Worm (Caenorhabditis elegans): Measurements from ENCODE around the gene nth-1.

nth-1 gene

DNA sequence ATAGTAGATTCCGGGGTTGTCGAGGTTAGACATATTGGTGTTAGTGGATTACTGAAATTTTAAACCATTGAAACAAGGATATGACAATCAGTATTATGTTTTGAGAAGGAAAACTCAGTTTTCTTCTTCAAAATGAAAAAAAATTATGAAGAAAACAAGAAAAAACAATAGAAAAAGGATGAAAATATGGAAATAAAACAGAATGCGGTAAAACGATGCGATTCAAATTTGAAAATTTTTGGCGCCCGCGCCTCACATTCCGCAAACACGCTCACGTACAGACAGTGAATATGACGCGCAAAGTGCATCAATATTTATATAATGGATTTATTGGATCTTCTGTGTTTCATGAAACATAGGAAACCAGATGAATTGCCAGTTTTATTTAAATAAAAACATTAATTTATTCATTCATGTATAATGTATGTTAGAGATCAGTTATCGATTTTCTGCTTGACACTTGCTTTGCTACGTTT, 2.8 kb downstream of the nth-1 start, which contains the start of gene mcm-5:
mcm-5 (minus strand) TSS at position 51 of the 476 bp plus-strand sequence.
- TF ChIP-seq ztf-29 (GFP tag; IDR thresholded peaks at IDR 0.05) (no peak), ref-1 (GFP tag; conservative IDR thresholded peaks at IDR 0.05) (no peak), flt-1 (GFP tag; IDR thresholded peaks at IDR 0.05) (no peak), klf-2 (GFP tag; conservative IDR thresholded peaks at IDR 0.05) (no peak), tab-1 (GFP tag; IDR thresholded peaks at IDR 0.05) (no peak), T22C8.4 (GFP tag; IDR thresholded peaks at IDR 0.05) (no peak), ztf-23 (GFP tag; IDR thresholded peaks at IDR 0.05) (no peak)

ce11 chrIII:4289952-4290351, 4.1 kb downstream of the nth-1 start:
- TF ChIP-seq T22C8.4 (GFP tag; IDR thresholded peaks at IDR 0.05) (no peak), med-1 (GFP tag; optimal IDR thresholded peaks at IDR 0.05; ENCODE audit: insufficient read depth) (no peak), flt-1 (GFP tag; IDR thresholded peaks at IDR 0.05) (no peak), cog-1 (tag; optimal IDR thresholded peaks at IDR 0.05) (no peak), ref-1 (GFP tag; conservative IDR thresholded peaks at IDR 0.05) (no peak), ztf-23 (GFP tag; IDR thresholded peaks at IDR 0.05) (no peak), tab-1 (GFP tag; IDR thresholded peaks at IDR 0.05) (no peak), klf-2 (GFP tag; conservative IDR thresholded peaks at IDR 0.05) (no peak), ztf-29 (GFP tag; IDR thresholded peaks at IDR 0.05) (no peak)

DNA sequence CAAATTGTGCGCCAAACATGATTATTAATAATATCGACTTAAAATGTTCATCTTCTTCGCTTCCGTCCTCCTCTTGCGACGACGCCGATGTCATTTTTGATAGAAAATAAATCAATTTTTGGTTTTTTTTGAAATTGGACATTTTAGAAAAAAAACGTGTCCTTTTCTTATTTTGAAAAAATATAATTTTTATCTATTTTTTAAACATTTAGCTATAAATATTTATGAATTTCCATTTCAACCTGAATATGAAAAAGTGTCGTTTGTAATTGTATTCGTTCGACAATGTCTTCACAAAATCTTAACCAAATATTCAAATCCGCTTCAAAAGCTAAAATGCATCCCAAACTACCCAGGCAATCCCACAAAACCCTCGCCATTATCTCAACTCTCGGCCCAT, 6.7 kb downstream of the nth-1 start, which contains the start of gene R10E4.3:
R10E4.3 (minus strand) TSS at position 101 of the 400 bp plus-strand sequence.
- TF ChIP-seq med-1 (GFP tag; optimal IDR thresholded peaks at IDR 0.05; ENCODE audit: insufficient read depth): no peak
- no peak for TF ChIP-seq tab-1 (GFP tag; IDR thresholded peaks at IDR 0.05)
- no peak for TF ChIP-seq flt-1 (GFP tag; IDR thresholded peaks at IDR 0.05)
- TF ChIP-seq ztf-29 (GFP tag; IDR thresholded peaks at IDR 0.05): no peak
- no peak for TF ChIP-seq cog-1 (tag; optimal IDR thresholded peaks at IDR 0.05)
- TF ChIP-seq klf-2 (GFP tag; conservative IDR thresholded peaks at IDR 0.05): no peak
- no peak for TF ChIP-seq ref-1 (GFP tag; conservative IDR thresholded peaks at IDR 0.05)
- TF ChIP-seq T22C8.4 (GFP tag; IDR thresholded peaks at IDR 0.05): no peak
- no peak for TF ChIP-seq ztf-23 (GFP tag; IDR thresholded peaks at IDR 0.05)

DNA sequence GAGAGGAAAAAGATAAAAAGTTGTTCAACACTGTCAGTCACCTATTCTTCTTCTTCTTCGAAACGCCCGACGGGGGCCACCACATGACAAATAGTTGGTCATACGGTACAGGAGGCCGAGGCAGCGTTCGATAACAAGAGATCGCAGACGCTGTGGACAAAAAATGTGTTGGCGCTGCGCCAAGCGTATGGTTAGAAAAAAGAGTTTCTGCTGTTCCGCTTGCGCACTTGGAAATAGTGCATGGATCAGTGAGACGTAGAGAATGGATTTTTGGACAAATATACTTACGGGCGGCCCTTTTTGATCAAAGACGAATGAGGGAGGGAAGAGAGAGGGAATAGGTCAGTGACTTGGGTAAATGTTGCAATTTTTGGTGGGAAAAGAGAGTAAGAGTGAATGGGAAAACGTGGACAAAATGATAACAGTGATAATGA, 9.3 kb downstream of the nth-1 start:
- TF ChIP-seq ref-1 (GFP tag; conservative IDR thresholded peaks at IDR 0.05) (no peak), T22C8.4 (GFP tag; IDR thresholded peaks at IDR 0.05) (no peak)

DNA sequence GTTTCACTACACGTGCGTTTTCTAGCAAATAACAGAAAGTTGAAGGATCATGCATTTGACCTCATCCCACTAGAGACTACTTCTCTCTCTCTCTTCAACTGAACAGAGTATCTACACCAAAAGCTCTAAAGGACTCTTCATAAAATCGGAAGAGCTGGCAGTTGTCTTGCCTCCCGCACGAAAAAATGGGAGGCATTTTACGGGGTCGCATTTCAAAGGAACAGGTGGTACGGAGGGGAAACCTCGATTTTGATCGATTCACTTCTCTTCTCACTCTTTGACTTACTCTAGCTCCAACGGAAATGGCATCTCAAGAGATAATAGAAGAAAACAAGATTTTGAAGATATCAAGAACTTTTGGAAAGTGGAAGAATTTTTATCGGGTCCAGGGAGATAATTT, 10.9 kb downstream of the nth-1 start:
- no peak for TF ChIP-seq klf-2 (GFP tag; conservative IDR thresholded peaks at IDR 0.05)
- TF ChIP-seq cog-1 (tag; optimal IDR thresholded peaks at IDR 0.05): no peak
- TF ChIP-seq flt-1 (GFP tag; IDR thresholded peaks at IDR 0.05): no peak

DNA sequence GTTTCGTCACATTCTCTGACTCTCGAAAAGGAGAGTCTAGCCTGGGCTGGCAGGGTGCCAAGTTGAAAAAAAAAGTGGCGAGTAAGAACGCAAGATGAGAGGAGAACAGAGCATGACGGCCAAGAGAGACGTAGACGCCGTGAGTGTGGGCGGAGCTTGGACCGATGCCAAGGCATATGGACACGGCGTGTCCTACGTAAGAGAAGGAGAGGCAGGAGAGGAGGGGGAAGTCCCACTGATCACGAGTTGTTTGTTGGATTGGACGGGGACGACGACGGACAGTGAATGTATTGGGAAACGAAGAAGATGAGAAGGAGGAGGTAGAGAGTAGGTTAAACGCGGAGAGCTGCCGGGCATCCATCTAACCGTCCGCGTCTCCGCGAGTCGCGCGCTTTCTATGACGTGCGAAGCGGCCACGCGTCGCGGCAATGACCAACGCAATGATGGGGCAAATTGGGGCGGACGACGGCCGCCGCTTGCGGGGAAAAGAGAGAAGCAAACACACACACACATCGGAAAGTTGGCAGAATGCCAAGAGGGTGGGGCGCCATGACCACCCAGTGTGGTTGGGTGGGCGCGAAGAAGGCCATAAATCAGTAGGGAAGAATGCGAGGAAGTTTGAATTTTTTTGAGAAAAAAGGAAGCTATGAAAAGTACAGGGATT, 12.0 kb downstream of the nth-1 start:
- TF ChIP-seq ztf-23 (GFP tag; IDR thresholded peaks at IDR 0.05) (peak; percentile 59; the same call in 1 of the 2 replicates), tab-1 (GFP tag; IDR thresholded peaks at IDR 0.05) (peak; percentile 76; the same call in 1 of the 2 replicates), ref-1 (GFP tag; conservative IDR thresholded peaks at IDR 0.05) (0 out of 2 replicates have a peak, but pooled peaks have one; percentile 18), klf-2 (GFP tag; conservative IDR thresholded peaks at IDR 0.05) (no peak; the same call in 1 of the 2 replicates), ztf-29 (GFP tag; IDR thresholded peaks at IDR 0.05) (peak; percentile 35), T22C8.4 (GFP tag; IDR thresholded peaks at IDR 0.05) (no peak), flt-1 (GFP tag; IDR thresholded peaks at IDR 0.05) (peak; percentile 73; the same call in 1 of the 2 replicates), cog-1 (tag; optimal IDR thresholded peaks at IDR 0.05) (peak; percentile 99), med-1 (GFP tag; optimal IDR thresholded peaks at IDR 0.05; ENCODE audit: insufficient read depth) (no peak)

ce11 chrIII:4280215-4281173, 13.6 kb downstream of the nth-1 start, which contains the start of gene sup-26:
Gene sup-26, minus strand, starts transcription at chrIII:4280224.
- TF ChIP-seq tab-1 (GFP tag; IDR thresholded peaks at IDR 0.05): peak; percentile 15; the same call in 1 of the 2 replicates
- no peak for TF ChIP-seq ref-1 (GFP tag; conservative IDR thresholded peaks at IDR 0.05)
- 0 out of 2 replicates have a peak, but pooled peaks have one; percentile 38 for TF ChIP-seq klf-2 (GFP tag; conservative IDR thresholded peaks at IDR 0.05)
- no peak for TF ChIP-seq T22C8.4 (GFP tag; IDR thresholded peaks at IDR 0.05)
- TF ChIP-seq flt-1 (GFP tag; IDR thresholded peaks at IDR 0.05): peak; percentile 47; the same call in 1 of the 2 replicates
- no peak for TF ChIP-seq ztf-29 (GFP tag; IDR thresholded peaks at IDR 0.05)
- TF ChIP-seq ztf-23 (GFP tag; IDR thresholded peaks at IDR 0.05): peak; percentile 26; the same call in 1 of the 2 replicates

- TF ChIP-seq ztf-23 (GFP tag; IDR thresholded peaks at IDR 0.05) (no peak), flt-1 (GFP tag; IDR thresholded peaks at IDR 0.05) (0 out of 2 replicates have a peak, but pooled peaks have one; percentile 45)
These were observed 15.8 kb downstream of the nth-1 start for ce11 chrIII:4278203-4278602.

ce11 chrIII:4277762-4278161, 16.3 kb downstream of the nth-1 start:
- TF ChIP-seq ztf-29 (GFP tag; IDR thresholded peaks at IDR 0.05): no peak
- TF ChIP-seq T22C8.4 (GFP tag; IDR thresholded peaks at IDR 0.05): no peak
- TF ChIP-seq klf-2 (GFP tag; conservative IDR thresholded peaks at IDR 0.05): no peak
- no peak for TF ChIP-seq tab-1 (GFP tag; IDR thresholded peaks at IDR 0.05)
- TF ChIP-seq ref-1 (GFP tag; conservative IDR thresholded peaks at IDR 0.05): no peak

All from whole organism, midembryonic.